Worm (Caenorhabditis elegans) whole organism, L4/young adult: Measurements from ENCODE around the gene Y81B9A.2.

Source experiments
- W03F9.2 ChIP-seq: fragments of 150-350 bp; optimal IDR thresholded peaks from 2 replicates; lab custom pipeline; 2014; ENCODE audit warnings: missing biosample characterization, missing genetic modification characterization
- dao-5 ChIP-seq: sonication (generic microtip); optimal IDR thresholded peaks from 2 replicates; lab custom pipeline; 2016; ENCODE audit warnings: missing genotype, missing genetic modification characterization, moderate library complexity, missing compliant biosample characterization
- him-1 ChIP-seq: sonication (generic microtip); optimal IDR thresholded peaks from 2 replicates; lab custom pipeline; 2016; ENCODE audit warnings: missing genotype, missing genetic modification reagents, missing genetic modification characterization, missing compliant biosample characterization

Y81B9A.2 gene

DNA sequence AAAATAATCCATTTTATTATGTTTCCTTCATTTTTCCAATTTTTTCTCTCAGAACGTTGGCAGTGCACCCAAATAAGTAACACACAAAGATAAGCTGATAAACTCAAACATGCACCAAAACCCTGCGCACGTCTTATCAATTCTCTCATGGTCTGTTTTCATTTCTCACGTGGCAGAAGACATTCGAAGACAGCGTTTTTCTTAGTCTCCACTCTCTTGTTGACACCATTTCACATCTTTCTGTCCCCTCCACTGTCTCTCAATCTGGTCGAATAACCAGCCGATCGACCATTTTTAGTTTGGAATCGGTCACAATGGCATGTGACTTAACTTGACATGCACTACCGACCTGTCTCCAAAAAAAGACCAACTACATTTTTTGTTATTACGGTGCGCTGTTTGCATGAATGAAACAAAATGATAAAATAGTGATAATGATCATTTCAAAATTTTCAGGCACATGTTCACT lies 30.0 kb downstream of the Y81B9A.2 start, which contains the start of gene C35B8.3:
TSS of gene C35B8.3 (plus strand) at position 51 of the 469 bp plus-strand sequence.
- TF ChIP-seq W03F9.2 (no peak), dao-5 (tag; lab: Kevin White, UChicago) (no peak), him-1 (no peak)

ce11 chrX:9225273-9225672 lies 41.3 kb downstream of the Y81B9A.2 start:
- TF ChIP-seq him-1 (no peak), dao-5 (tag; lab: Kevin White, UChicago) (no peak), W03F9.2 (no peak)

- TF ChIP-seq dao-5 (tag; lab: Kevin White, UChicago) (no peak), W03F9.2 (no peak), him-1 (no peak)
Observed at ce11 chrX:9226904-9227303, 43.0 kb downstream of the Y81B9A.2 start.

- TF ChIP-seq dao-5 (tag; lab: Kevin White, UChicago) (no peak), him-1 (no peak), W03F9.2 (no peak)
Observed at ce11 chrX:9228441-9228840, 44.5 kb downstream of the Y81B9A.2 start.

- no peak for TF ChIP-seq W03F9.2
- TF ChIP-seq dao-5 (tag; lab: Kevin White, UChicago), result no peak
- no peak for TF ChIP-seq him-1
Observed at ce11 chrX:9230322-9230721, 46.4 kb downstream of the Y81B9A.2 start.

DNA sequence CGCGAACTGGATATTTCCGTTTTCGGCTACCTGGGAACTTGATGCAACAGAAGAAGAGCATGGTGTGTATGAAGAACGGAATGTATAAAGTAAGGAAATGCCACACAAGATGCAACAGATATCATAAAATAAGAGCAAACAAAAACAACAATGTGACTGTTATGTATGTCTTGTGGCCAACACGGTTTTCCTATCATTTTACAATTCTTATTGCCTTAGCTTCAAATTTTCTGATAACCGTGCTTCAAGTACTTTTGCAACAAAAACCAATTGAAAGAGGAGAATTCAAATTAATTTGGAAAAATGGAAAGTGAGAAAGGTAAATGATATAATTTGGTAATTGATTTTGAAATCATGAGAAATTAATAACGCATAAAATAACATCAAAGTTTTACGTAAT lies 47.6 kb downstream of the Y81B9A.2 start:
- TF ChIP-seq him-1, result no peak
- TF ChIP-seq dao-5 (tag; lab: Kevin White, UChicago), result no peak
- no peak for TF ChIP-seq W03F9.2

DNA sequence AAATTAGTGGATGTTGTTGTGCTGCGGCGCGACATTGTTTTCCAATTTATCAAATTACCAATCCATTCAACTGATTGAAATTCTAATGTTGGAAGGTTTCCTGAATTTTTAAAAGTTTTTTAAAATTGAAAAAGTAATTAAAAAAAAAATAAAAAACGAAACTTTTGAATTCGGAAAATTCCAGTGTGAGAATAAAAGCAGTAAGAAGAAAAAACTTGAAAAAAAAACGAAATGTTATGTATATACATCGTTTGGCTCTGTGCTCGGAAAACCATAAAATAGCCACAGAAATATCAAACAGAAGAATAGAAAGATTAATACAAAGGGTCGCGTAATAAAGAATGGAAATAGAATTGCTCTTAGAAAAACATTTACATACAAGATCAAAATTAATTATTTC lies 48.1 kb downstream of the Y81B9A.2 start, which contains the start of gene vav-1:
TSS of gene vav-1 (minus strand) at position 101 of the 400 bp plus-strand sequence.
- TF ChIP-seq him-1 (no peak), dao-5 (tag; lab: Kevin White, UChicago) (no peak), W03F9.2 (no peak)

DNA sequence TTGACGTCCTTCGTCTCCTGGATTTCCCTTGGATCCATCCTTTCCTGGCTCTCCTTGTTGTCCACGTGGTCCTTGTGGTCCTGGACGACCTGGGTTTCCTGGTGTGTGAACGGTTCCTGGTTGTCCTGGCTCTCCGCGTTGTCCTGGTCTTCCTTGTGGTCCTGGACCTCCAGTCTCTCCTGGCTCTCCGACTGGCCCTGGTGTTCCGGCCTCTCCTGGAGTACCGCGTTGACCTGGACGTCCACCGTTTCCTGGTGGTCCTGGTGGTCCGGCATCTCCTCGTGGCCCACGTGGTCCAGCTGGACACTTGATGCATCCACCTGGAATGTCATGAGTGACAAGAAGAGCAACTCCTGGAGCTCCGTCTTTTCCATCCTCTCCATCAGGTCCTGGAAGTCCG lies 49.9 kb downstream of the Y81B9A.2 start:
- no peak for TF ChIP-seq dao-5 (tag; lab: Kevin White, UChicago)
- TF ChIP-seq him-1, result no peak
- TF ChIP-seq W03F9.2, result no peak
